Fruit fly (Drosophila melanogaster) whole organism: ENCODE data around the gene BBS5.

Source experiments
- CG8478 ChIP-seq: fragments of >200 bp; optimal IDR thresholded peaks from 2 replicates; lab custom pipeline; 2018; ENCODE audit warnings: inconsistent platforms
- Dll ChIP-seq: fragments of >200 bp; optimal IDR thresholded peaks from 2 replicates; lab custom pipeline; 2017
- EcR ChIP-seq, 2 experiments: fragments of >200 bp; optimal IDR thresholded peaks; 2 replicates each; lab custom pipeline; 2017; ENCODE audit warnings: missing biosample characterization in 2 of 2, missing genetic modification characterization in 2 of 2, missing genetic modification reagents in 2 of 2
- pan ChIP-seq: fragments of >200 bp; optimal IDR thresholded peaks from 2 replicates; lab custom pipeline; 2017
- psq ChIP-seq: fragments of >200 bp; optimal IDR thresholded peaks from 2 replicates; lab custom pipeline; 2017
- usp ChIP-seq: fragments of >200 bp; optimal IDR thresholded peaks from 2 replicates; lab custom pipeline; 2017; ENCODE audit warnings: missing biosample characterization, missing genetic modification characterization, mixed read lengths

The BBS5 gene

dm6 chr3R:4804828-4805707 is 11.1 kb upstream of the BBS5 start:
- TF ChIP-seq Dll (lab: Kevin White, UChicago), result no peak
- TF ChIP-seq usp, result no peak
- no peak for TF ChIP-seq CG8478 (lab: Kevin White, UChicago)
- no peak for TF ChIP-seq psq (lab: Kevin White, UChicago)
- TF ChIP-seq EcR (GFP tag; optimal IDR thresholded peaks at IDR 0.05; lab: Kevin White, UChicago), result no peak
- no peak for TF ChIP-seq pan (lab: Kevin White, UChicago)

dm6 chr3R:4806318-4806757 is 9.8 kb upstream of the BBS5 start:
- TF ChIP-seq usp (no peak), EcR (GFP tag; optimal IDR thresholded peaks at IDR 0.05; lab: Kevin White, UChicago) (peak; percentile 76 to 78), psq (lab: Kevin White, UChicago) (no peak), Dll (lab: Kevin White, UChicago) (no peak)

dm6 chr3R:4807582-4807981 is 8.5 kb upstream of the BBS5 start:
- TF ChIP-seq usp, result no peak
- no peak for TF ChIP-seq pan (lab: Kevin White, UChicago)
- TF ChIP-seq Dll (lab: Kevin White, UChicago), result no peak
- no peak for TF ChIP-seq CG8478 (lab: Kevin White, UChicago)
- no peak for TF ChIP-seq EcR (GFP tag; optimal IDR thresholded peaks at IDR 0.05; lab: Kevin White, UChicago)
- TF ChIP-seq psq (lab: Kevin White, UChicago), result no peak

dm6 chr3R:4809944-4810653 is 6.0 kb upstream of the BBS5 start:
- TF ChIP-seq EcR (GFP tag; optimal IDR thresholded peaks at IDR 0.05; lab: Kevin White, UChicago) (peak; percentile 84 to 87), Dll (lab: Kevin White, UChicago) (no peak)

DNA sequence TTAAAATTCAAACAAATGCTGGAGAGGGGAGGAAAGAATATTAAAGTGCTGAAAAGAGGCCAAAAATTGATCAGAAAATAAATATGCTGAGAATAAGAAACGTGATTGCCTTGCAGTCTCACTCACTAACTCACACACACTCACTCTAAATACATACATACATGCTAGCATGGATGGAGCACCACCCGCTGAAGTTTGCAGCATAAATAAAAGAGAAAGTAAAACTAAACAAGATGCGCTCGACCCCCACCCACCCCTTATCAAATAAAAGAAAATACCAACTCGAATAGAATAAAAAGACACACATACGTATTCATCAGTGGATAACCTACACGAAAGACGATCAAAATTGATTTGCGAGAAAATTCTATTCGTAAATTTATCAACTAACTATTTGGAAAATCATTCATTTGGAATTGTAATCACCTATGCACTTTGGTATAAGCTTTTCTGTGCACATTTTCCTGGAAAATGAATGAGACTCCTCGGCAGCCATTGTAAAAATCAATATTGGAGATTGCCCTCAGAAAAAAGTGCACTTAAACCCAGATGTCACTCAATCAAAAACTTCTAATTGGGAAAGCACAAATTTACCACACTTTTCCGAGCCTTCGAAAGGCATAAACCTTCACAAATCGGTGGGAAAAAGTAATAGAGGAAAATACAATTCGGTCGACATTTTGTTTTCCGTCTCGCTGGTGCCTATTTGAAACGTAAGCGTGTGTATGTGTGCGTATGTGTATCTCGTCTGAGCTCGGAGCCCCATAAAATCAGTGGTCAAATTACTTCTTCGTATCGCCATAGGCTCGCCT is 4.8 kb upstream of the BBS5 start, which contains the start of gene Gmppb:
Gene Gmppb, plus strand, starts transcription at position 321 of the 812 bp plus-strand sequence.
- TF ChIP-seq CG8478 (lab: Kevin White, UChicago) (no peak), EcR (GFP tag; optimal IDR thresholded peaks at IDR 0.05; lab: Kevin White, UChicago) (no peak), Dll (lab: Kevin White, UChicago) (no peak), psq (lab: Kevin White, UChicago) (no peak), usp (no peak), pan (lab: Kevin White, UChicago) (no peak)

dm6 chr3R:4811936-4812534 is 4.1 kb upstream of the BBS5 start, which contains the start of the genes Hus1-like and ctrip:
Hus1-like (minus strand) TSS chr3R:4812096.
ctrip (minus strand) TSS chr3R:4812096.
- TF ChIP-seq psq (lab: Kevin White, UChicago), result no peak
- TF ChIP-seq CG8478 (lab: Kevin White, UChicago), result no peak
- TF ChIP-seq usp, result no peak
- TF ChIP-seq pan (lab: Kevin White, UChicago), result no peak
- TF ChIP-seq EcR (GFP tag; optimal IDR thresholded peaks at IDR 0.05; lab: Kevin White, UChicago), result no peak
- no peak for TF ChIP-seq Dll (lab: Kevin White, UChicago)

dm6 chr3R:4813172-4813716 is 2.9 kb upstream of the BBS5 start:
- no peak for TF ChIP-seq psq (lab: Kevin White, UChicago)
- no peak for TF ChIP-seq pan (lab: Kevin White, UChicago)
- no peak for TF ChIP-seq usp
- no peak for TF ChIP-seq EcR (GFP tag; optimal IDR thresholded peaks at IDR 0.05; lab: Kevin White, UChicago)
- TF ChIP-seq CG8478 (lab: Kevin White, UChicago), result no peak
- no peak for TF ChIP-seq Dll (lab: Kevin White, UChicago)

dm6 chr3R:4814677-4815076 is 1.4 kb upstream of the BBS5 start:
- TF ChIP-seq psq (lab: Kevin White, UChicago) (no peak), CG8478 (lab: Kevin White, UChicago) (no peak), pan (lab: Kevin White, UChicago) (no peak)

DNA sequence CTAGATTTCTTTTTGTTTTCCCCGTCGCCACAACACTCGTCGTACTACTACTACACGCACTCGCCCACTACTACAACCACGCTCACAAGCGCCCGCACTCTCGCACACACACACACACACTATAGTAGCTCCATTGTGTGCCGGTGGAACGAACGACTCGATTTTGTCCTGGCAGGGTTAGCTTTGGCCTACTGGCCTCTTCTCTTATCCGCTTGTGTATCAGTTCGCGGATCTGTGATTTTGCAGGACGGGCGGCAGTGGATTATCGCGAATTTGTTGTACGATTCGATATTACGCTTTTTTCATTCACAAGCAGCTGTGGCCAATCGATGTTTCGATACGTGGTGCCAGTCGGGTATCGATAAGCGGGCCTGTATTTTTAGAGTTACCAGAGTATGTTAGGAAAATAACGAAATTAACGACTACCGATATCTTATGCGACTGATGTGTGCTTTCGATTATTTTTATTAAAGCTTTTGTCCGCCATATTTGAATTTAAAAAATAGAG is 5.0 kb downstream of the BBS5 start, which contains the start of gene CG14657:
Gene CG14657, minus strand, starts transcription at position 335 of the 508 bp plus-strand sequence.
- no peak for TF ChIP-seq CG8478 (lab: Kevin White, UChicago)
- no peak for TF ChIP-seq psq (lab: Kevin White, UChicago)
- TF ChIP-seq EcR (GFP tag; optimal IDR thresholded peaks at IDR 0.05; lab: Kevin White, UChicago), result no peak
- no peak for TF ChIP-seq Dll (lab: Kevin White, UChicago)
- no peak for TF ChIP-seq pan (lab: Kevin White, UChicago)

- TF ChIP-seq CG8478 (lab: Kevin White, UChicago) (no peak), EcR (GFP tag; optimal IDR thresholded peaks at IDR 0.05; lab: Kevin White, UChicago) (no peak), psq (lab: Kevin White, UChicago) (no peak), pan (lab: Kevin White, UChicago) (no peak), Dll (lab: Kevin White, UChicago) (no peak), usp (no peak)
Observed at dm6 chr3R:4825188-4825587, 9.1 kb downstream of the BBS5 start.
